Worm (Caenorhabditis elegans): ENCODE data around the gene F56B3.9.

DNA sequence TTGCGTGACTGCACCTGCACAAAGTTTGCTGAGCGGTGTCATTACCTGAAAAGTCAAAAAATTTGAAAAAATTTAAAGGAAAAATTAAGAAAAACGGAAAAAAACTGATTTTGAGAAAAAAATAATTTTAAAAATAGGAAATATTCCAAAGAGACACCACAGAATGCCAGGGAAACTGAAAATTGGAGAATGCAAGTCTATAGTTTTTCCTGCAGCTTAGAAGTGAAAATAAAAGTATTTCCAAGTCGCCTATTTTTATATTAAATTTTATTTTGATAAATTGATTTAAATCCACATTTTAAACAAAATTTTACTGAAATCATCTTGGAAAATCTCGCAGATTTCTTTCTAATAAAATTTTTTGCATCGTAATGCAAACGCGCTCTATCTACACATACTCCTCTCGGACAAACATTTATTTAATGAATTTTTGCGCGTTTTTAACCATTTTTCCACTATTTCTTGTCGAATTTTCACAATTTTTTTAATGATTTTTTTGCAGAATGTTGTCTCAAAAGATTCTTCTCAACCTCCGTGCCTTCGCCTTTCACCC lies 25.4 kb downstream of the F56B3.9 start, which contains the start of the genes F56B3.11 and ech-5:
- TF ChIP-seq lin-15B (tag; optimal IDR thresholded peaks at IDR 0.05) (peak; percentile 92), nhr-237 (tag; optimal IDR thresholded peaks at IDR 0.05) (no peak), nhr-43 (tag; optimal IDR thresholded peaks at IDR 0.05; ENCODE audit: poor library complexity, severe bottlenecking) (no peak), lin-39 (tag; optimal IDR thresholded peaks at IDR 0.05) (no peak), lsy-12 (tag; optimal IDR thresholded peaks at IDR 0.05) (peak; percentile 75), elt-3 (tag; optimal IDR thresholded peaks at IDR 0.05) (no peak)
